Worm (Caenorhabditis elegans) whole organism, dauer: ENCODE results near the gene F58H1.7.

Experiments used
- unc-62 ChIP-seq: sonication (generic microtip); optimal IDR thresholded peaks from 2 replicates; lab custom pipeline; 2017; ENCODE audit warnings: missing biosample characterization, missing genetic modification reagents, missing genetic modification characterization

Gene F58H1.7

DNA sequence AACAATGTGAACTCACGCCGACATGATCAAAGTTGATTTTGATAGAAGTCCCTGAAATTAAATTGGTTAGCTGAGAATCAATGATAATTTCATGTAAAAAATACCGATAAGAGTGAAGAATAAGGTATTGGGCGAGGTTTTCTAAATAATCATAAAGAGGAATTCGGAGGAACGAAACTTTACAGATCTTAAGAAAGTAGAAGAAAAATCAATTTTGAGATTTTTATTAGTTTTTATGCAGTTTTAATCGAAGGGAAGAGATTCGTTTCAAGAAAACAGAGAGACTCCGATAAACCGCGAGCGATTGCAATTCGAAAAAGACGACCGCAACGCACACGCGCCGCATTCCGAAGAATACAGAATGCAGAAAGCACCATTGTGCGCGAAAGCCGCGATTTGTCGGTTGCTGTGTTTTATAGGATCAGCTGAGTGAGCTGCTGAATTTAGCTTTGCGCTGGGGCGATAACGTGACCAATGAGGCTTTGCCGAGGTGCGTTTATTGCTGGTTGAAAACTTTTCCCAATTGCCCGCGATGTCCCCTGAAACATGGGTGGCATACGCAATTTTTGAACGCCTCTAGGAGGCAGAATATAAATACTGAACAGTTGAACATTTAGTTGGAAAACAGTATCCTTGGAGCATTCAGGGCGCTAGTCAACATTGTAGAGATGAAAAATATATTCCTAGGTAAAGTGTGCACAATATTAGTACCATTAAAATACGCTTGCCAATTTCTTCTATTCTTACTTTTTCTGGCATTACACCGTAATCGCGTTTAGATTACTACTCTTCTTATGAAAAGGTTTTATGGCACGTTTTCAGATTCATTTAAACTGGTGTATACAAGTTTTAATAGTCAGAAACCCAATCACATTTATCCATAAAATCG, 15.3 kb upstream of the F58H1.7 start, which contains the start of gene snr-4:
TSS of gene snr-4 (minus strand) at position 51 of the 889 bp plus-strand sequence.
- TF ChIP-seq unc-62 (GFP tag; lab: Kevin White, UChicago), result no peak

DNA sequence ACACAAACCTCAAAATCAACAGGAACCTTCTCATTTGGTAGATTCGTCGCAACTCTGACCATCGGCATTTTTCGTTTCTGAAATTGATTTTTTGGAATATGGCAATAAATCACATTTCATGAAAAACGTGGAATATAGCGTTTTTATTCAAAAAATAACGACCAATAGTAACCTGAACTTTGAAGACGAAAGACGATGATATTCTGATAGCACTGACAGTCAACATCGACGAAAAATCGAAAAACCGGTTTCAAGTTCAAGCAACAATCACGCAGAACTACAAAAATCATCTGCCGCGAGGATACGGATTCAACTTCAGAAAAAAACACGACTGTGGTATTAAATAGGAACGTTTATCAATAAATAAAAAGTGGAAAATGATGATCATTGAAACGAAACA, 13.6 kb upstream of the F58H1.7 start, which contains the start of gene mif-2:
TSS of gene mif-2 (minus strand) at position 281 of the 400 bp plus-strand sequence.
- no peak for TF ChIP-seq unc-62 (GFP tag; lab: Kevin White, UChicago)

DNA sequence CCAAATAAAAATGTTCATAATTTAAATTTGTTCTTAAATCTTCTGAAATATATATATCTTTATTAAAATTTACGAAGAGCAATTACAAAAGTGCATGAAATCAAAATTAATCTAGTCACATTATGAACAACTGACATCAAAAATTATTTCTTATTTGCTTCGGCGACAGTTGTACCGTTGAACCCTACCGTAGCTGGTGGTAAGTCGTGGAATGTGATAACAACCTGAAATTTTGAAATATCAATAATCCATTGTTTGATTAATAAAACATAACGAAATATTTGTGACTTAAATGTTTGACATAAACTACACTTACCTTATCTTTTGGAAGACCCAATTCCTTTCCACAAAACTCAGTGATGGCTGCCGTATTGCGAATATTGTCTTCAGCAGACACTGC, 12.1 kb upstream of the F58H1.7 start:
- TF ChIP-seq unc-62 (GFP tag; lab: Kevin White, UChicago), result no peak

DNA sequence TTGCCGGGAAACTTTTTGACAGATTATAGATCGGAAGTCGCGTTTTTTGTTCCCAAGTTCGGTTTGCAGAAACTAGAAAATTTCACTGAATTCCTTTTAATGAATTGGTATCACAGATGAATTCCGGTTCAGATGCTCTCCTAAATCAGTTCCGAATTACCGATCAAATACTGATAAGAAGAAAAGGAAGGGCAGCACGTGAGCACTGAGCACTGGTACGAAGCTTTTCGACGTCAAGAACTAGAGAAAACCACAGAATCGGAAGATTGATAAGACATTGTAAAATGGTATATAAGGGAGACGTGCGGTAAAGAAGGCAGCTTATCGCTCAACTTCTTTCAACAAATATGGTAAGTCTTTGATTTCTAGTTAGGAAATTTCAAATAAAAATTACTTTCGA, 10.6 kb upstream of the F58H1.7 start, which contains the start of gene cpr-1:
TSS of gene cpr-1 (plus strand) at position 319 of the 400 bp plus-strand sequence.
- TF ChIP-seq unc-62 (GFP tag; lab: Kevin White, UChicago), result no peak

DNA sequence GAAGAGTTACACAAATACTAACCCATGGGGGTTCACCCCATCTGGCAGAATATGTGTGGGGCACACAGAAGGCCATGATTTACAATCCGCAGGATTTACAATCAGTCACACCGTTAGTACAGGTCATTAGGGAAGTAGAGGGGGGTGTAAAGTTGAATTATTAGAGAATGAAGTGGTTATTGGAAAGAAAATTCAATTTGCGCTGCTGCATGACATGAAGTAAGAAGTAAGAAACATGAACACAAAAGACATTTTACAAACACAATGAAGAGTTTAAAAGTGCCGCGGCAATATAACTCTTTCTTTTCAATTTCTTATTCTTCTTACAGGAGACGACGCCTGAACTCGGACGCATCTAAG, 3.8 kb downstream of the F58H1.7 start:
- no peak for TF ChIP-seq unc-62 (GFP tag; lab: Kevin White, UChicago)

DNA sequence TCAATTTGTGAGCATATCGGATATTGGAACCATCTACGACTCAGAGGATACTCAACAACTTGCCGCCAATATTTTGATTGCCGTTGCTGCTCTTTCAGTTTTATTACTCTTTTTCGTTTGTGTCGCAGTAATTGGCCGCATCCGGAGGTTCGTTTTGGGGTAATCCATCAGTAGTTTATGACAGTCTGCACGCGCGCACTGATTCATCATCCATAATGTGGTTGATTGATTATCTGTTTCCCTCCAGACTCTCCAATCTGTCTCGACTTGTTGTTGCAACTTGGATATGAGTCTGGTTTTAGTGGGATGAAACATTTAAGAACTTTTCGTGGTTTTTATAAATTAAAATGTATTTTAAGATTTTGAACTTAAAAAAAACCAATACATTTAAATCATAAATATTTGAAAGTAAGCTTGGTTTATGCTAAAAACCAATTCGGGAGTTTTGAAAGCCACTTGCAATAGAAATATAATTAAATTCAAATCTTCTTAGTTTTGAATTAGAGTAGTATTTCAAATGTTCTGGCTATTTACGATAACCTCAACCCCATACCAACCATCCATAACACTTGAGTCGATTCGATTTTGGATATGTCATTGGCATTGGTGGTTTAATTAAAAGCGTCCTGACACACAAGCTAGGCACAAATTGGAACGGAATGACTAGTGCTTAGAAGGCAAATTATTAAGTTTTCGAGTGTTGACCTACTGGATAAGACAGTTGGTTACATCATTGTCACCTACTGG, 4.4 kb downstream of the F58H1.7 start:
- no peak for TF ChIP-seq unc-62 (GFP tag; lab: Kevin White, UChicago)

DNA sequence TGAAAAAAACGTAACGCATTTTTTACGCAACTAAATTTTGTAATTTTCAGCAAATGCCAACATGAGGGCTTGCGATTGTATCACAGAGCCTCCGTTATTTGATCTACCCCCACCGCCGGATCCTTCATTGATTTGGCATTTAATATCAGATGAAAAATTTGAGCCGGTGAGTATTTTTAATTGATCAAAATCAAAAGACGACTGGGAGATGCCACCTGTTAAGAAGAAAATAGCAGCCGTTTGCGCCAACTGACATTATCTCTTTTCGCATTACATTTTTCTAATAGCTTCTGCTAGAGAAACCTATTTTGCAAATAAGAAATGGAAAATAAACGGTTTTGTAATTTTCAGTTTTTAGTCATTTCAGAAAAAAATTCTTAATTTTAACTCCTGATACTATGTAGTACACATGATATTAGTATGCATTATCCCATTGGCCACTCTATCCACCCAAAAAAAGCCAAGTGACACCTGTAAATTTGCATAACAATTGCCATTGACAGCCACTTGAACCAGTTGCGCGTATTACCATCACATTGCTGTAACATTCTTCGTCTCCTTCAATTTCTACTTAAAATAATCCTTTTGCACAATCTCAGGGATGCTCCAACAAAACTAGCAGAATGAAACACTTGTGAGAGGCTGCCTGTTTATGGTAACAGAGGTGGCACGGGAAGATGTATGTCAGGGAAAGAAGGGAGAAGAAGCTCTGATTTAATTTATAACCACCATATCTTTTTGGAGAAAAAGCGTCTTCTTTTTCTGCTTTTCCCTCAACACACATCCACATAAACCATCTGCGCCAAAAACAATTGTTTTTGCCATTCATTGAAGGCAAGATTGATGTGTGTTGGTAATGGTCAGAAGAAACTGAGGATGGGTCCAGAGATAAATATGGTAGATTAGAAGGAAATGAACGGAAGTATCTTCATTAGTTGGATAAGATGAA, 6.0 kb downstream of the F58H1.7 start, which contains the start of gene F58H1.5:
TSS of gene F58H1.5 (plus strand) at position 51 of the 949 bp plus-strand sequence.
- no peak for TF ChIP-seq unc-62 (GFP tag; lab: Kevin White, UChicago)

DNA sequence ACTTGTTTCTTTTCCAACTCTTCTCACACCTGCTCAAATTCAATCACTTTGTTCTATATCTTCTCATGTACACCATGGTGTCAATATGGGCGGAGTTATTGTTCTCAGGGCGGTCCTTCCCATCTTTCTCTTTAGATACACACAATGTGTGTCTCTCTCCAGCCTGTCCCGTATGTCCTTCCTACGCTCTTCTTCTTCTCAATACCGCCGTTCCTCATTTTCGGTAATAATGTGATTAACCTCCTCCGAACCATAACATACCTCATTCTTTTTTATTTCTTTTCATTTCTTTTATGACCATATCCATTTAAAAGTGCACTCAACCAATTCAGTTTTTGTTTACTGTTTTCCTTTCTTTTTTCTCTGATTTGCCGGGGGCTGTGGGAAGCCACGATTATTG, 9.0 kb downstream of the F58H1.7 start:
- TF ChIP-seq unc-62 (GFP tag; lab: Kevin White, UChicago), result no peak

DNA sequence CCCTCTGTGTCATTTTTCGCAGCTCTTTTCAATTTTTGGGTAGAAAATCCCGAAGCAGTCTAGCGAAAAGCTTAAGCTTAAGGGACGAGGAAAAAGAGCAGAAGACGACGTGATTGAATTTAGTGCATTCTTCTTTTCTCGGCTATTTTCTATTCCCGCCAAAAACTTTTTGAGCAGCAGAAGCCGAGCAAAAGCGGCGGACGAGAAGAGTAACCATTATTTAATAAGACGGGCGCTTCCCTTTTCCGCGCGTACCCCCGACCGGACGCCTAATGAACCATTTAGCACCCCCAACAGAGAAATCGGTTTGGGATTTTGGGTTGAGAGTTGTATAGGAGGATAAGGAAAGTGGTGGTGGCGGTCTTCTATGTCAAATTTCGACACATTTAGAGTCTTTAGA, 11.0 kb downstream of the F58H1.7 start:
- TF ChIP-seq unc-62 (GFP tag; lab: Kevin White, UChicago), result no peak

DNA sequence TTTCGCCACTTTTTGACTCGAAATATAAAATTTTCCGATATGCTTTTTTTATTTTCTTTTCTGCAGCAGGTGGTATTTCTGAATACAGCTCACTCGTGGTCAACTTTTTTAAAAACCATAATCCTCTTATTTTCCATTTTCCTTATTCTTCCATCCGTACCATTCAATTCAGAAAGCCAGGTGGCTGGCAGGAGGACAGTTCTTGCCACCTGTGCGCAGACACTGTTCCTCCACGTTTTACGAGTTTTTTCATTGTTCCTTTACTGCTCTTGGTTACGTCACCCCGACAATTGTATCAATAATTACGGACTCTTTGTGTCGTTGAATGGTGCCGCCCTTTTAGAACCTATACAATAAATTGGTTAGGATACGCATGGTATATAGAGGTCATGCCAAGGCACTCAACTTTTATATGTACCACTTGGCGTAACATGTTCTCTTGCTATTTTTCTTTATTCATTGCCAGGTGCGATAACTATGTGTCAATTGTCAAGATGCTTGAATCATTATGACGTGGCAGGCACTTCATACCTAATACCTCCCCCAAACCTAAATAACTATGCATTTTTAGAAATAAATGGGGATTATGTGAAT, 11.7 kb downstream of the F58H1.7 start:
- no peak for TF ChIP-seq unc-62 (GFP tag; lab: Kevin White, UChicago)

DNA sequence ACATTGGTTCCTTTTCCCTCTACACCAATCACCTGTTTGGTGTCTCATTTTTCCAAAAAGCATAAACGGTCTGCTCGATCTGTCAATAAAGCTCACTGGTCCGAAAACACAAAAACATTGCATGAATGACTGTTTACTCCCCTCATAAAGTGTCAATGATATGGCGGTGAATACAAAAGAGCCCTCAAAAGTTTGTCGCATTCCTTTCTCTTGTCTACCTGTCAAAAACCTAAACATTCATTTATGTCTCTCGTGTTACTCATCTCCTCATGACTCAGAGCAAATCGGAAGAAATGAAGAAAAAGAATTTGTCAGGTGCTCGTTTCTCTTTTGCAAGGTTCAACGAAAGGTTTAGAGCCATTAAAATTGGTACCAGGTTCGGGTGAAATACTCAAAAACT, 13.4 kb downstream of the F58H1.7 start:
- TF ChIP-seq unc-62 (GFP tag; lab: Kevin White, UChicago), result no peak

DNA sequence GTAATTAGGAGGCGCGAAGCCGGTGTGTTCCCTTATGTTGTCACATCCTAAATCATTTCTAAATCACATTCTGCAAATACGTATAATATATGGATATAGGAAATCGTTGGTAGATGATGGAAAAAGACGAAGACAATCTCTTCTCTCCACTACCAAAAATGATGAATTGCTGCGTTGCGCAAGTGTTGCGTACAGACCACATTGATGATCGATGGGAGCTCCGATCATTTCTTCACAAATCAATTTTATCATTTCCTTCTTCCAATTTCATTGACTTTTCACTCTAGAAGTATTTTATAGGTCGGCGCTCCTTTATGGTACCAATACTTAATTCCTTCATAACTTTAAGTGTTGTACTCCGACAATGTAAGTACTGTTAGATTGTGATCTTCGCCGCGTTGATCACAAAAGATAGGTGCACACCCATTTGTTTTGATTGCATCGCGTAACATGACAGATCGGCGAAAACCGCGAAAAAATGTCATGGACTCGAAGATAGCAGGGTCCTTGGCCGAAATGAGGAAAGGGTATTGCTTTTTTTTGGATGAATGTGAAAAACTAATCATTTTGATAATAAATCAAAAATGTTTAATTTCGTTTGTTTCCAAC, 15.0 kb downstream of the F58H1.7 start:
- TF ChIP-seq unc-62 (GFP tag; lab: Kevin White, UChicago), result no peak

DNA sequence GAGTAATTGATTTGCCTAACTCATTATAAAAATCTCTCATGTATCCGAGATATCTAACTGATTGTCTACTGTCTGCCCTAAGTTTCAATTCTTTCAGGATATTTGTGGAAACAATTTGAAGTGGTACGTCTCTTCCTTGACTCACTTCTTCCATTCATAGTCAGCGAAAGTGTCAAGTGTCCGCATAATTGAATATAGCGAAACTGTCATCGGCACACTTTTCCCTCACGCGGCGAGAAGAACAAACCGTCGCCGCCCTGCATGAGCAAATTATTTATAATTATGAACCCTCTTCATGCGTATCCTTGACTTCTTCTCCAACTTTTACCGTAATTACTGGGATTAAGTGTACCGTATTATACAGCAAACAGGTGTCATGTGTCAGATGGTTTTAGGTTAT, 16.0 kb downstream of the F58H1.7 start:
- TF ChIP-seq unc-62 (GFP tag; lab: Kevin White, UChicago), result no peak

DNA sequence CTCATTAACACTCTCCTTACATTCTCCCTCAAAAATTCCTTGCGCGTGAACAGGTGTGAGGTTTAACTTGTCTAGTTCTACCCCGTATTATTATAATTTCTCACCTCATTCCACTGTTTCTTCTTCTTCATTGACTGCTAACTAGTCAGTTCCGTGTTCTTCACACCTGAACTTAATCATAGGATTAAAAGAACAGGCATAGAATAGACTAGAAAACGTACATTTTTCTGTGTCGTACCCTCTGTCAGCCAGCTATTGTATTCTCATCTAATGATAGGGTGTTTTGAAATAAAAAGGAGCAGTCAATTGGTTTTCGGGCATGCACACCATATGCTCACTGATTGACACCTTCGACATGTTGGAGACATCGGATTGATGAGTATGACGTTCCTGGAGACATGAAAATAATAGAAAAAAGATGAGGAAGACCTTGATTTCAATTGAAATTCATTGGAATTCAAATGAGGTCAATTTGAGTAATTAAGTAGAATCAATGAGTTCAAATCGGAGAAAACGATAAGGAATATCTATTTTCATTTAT, 17.1 kb downstream of the F58H1.7 start:
- no peak for TF ChIP-seq unc-62 (GFP tag; lab: Kevin White, UChicago)
